Worm (Caenorhabditis elegans) whole organism, L2 larva: Measurements from ENCODE around the gene oac-29.

Experiments
- C34F6.9 ChIP-seq: fragments of 150-350 bp; optimal IDR thresholded peaks from 2 replicates; lab custom pipeline; 2014; ENCODE audit warnings: missing biosample characterization, missing genetic modification characterization
- F13H6.1 ChIP-seq: sonication (generic microtip); optimal IDR thresholded peaks from 2 replicates; lab custom pipeline; 2016; ENCODE audit warnings: missing genetic modification characterization, missing compliant biosample characterization
- R02D3.7 ChIP-seq: fragments of 150-350 bp; optimal IDR thresholded peaks from 2 replicates; lab custom pipeline; 2014; ENCODE audit warnings: missing biosample characterization, missing genetic modification characterization
- Y55F3AM.14 ChIP-seq: fragments of 200-800 bp; sonication (Bioruptor generic); optimal IDR thresholded peaks from 2 replicates; lab custom pipeline; 2018; ENCODE audit warnings: mild to moderate bottlenecking, missing genetic modification characterization, missing compliant biosample characterization
- ZK546.5 ChIP-seq: sonication (generic microtip); optimal IDR thresholded peaks from 2 replicates; lab custom pipeline; 2017; ENCODE audit warnings: missing biosample characterization, missing genetic modification characterization
- alr-1 ChIP-seq: fragments of 150-350 bp; optimal IDR thresholded peaks from 2 replicates; lab custom pipeline; 2014; ENCODE audit warnings: missing biosample characterization, missing genetic modification characterization
- aly-2 ChIP-seq: fragments of 150-350 bp; optimal IDR thresholded peaks from 2 replicates; lab custom pipeline; 2014; ENCODE audit warnings: missing biosample characterization, missing genetic modification characterization
- ama-1 ChIP-seq: fragments of 150-350 bp; optimal IDR thresholded peaks from 2 replicates; lab custom pipeline; 2018; ENCODE audit warnings: inconsistent platforms
- blmp-1 ChIP-seq: sonication (generic microtip); optimal IDR thresholded peaks from 2 replicates; lab custom pipeline; 2017; ENCODE audit warnings: missing genetic modification characterization, mild to moderate bottlenecking, missing compliant biosample characterization, antibody characterized with exemption, moderate library complexity; ENCODE audit not compliant: insufficient read depth
- ceh-82 ChIP-seq: fragments of 150-350 bp; optimal IDR thresholded peaks from 2 replicates; lab custom pipeline; 2014; ENCODE audit warnings: missing biosample characterization, missing genetic modification characterization
- crh-2 ChIP-seq: sonication (generic microtip); optimal IDR thresholded peaks from 2 replicates; lab custom pipeline; 2017; ENCODE audit warnings: missing biosample characterization, missing genetic modification characterization
- dmd-4 ChIP-seq: sonication (generic microtip); optimal IDR thresholded peaks from 2 replicates; lab custom pipeline; 2017; ENCODE audit warnings: missing biosample characterization, missing genetic modification characterization
- egl-27 ChIP-seq: sonication (generic microtip); optimal IDR thresholded peaks from 3 replicates; lab custom pipeline; 2017; ENCODE audit warnings: missing biosample characterization, missing genetic modification reagents, missing genetic modification characterization
- elt-1 ChIP-seq: fragments of 150-350 bp; optimal IDR thresholded peaks from 2 replicates; lab custom pipeline; 2014; ENCODE audit warnings: missing biosample characterization, missing genetic modification characterization
- elt-3 ChIP-seq: sonication (generic microtip); optimal IDR thresholded peaks from 2 replicates; lab custom pipeline; 2017; ENCODE audit warnings: missing biosample characterization, missing genetic modification characterization
- fos-1 ChIP-seq: fragments of 150-350 bp; optimal IDR thresholded peaks from 2 replicates; lab custom pipeline; 2014; ENCODE audit warnings: missing biosample characterization, missing genetic modification characterization
- gmeb-1 ChIP-seq: fragments of 150-350 bp; optimal IDR thresholded peaks from 2 replicates; lab custom pipeline; 2014; ENCODE audit warnings: missing biosample characterization, missing genetic modification characterization
- lin-11 ChIP-seq: fragments of 150-350 bp; sonication (generic microtip); optimal IDR thresholded peaks from 2 replicates; lab custom pipeline; 2014; ENCODE audit warnings: missing biosample characterization, missing genetic modification characterization, inconsistent platforms, mixed read lengths
- lin-13 ChIP-seq: fragments of 150-350 bp; optimal IDR thresholded peaks from 2 replicates; lab custom pipeline; 2014; ENCODE audit warnings: missing biosample characterization, missing genetic modification reagents, missing genetic modification characterization
- lin-39 ChIP-seq: fragments of 150-350 bp; optimal IDR thresholded peaks from 2 replicates; lab custom pipeline; 2014; ENCODE audit warnings: missing biosample characterization, missing genetic modification reagents, missing genetic modification characterization
- lsy-2 ChIP-seq, 2 experiments: fragments of 150-350 bp in 1 of 2; sonication (generic microtip) in 1 of 2; optimal IDR thresholded peaks; 2 replicates each; lab custom pipeline; 2014 to 2017; ENCODE audit warnings: missing biosample characterization in 2 of 2, missing genetic modification characterization in 2 of 2
- mab-5 ChIP-seq: fragments of 150-350 bp; optimal IDR thresholded peaks from 2 replicates; lab custom pipeline; 2014; ENCODE audit warnings: missing biosample characterization, missing genetic modification characterization
- mdl-1 ChIP-seq, 2 experiments: fragments of 150-350 bp in 1 of 2; sonication (generic microtip) in 1 of 2; optimal IDR thresholded peaks; 2 replicates each; lab custom pipeline; 2017; ENCODE audit warnings: missing biosample characterization in 2 of 2, missing genetic modification characterization in 2 of 2
- nhr-10 ChIP-seq: sonication (generic microtip); optimal IDR thresholded peaks from 2 replicates; lab custom pipeline; 2017; ENCODE audit warnings: missing biosample characterization, missing genetic modification characterization
- nhr-11 ChIP-seq: fragments of 150-350 bp; optimal IDR thresholded peaks from 2 replicates; lab custom pipeline; 2014; ENCODE audit warnings: missing biosample characterization, missing genetic modification characterization
- nhr-12 ChIP-seq: fragments of 150-350 bp; optimal IDR thresholded peaks from 2 replicates; lab custom pipeline; 2014; ENCODE audit warnings: missing biosample characterization, missing genetic modification characterization
- nhr-129 ChIP-seq: fragments of 150-350 bp; optimal IDR thresholded peaks from 2 replicates; lab custom pipeline; 2014; ENCODE audit warnings: missing biosample characterization, missing genetic modification characterization
- nhr-21 ChIP-seq: fragments of 150-350 bp; optimal IDR thresholded peaks from 2 replicates; lab custom pipeline; 2014; ENCODE audit warnings: missing biosample characterization, missing genetic modification characterization
- nhr-23 ChIP-seq: fragments of 150-350 bp; optimal IDR thresholded peaks from 2 replicates; lab custom pipeline; 2014; ENCODE audit warnings: missing biosample characterization, missing genetic modification reagents, missing genetic modification characterization
- nhr-237 ChIP-seq: fragments of 150-350 bp; optimal IDR thresholded peaks from 2 replicates; lab custom pipeline; 2014; ENCODE audit warnings: missing biosample characterization, missing genetic modification characterization
- nhr-25 ChIP-seq: fragments of 150-350 bp; sonication (generic microtip); optimal IDR thresholded peaks from 3 replicates; lab custom pipeline; 2014; ENCODE audit warnings: missing biosample characterization, missing genetic modification characterization
- nhr-6 ChIP-seq: fragments of 150-350 bp; optimal IDR thresholded peaks from 2 replicates; lab custom pipeline; 2014; ENCODE audit warnings: missing biosample characterization, missing genetic modification characterization
- nhr-77 ChIP-seq: fragments of 150-350 bp; optimal IDR thresholded peaks from 2 replicates; lab custom pipeline; 2014; ENCODE audit warnings: missing biosample characterization, missing genetic modification characterization
- peb-1 ChIP-seq: fragments of 150-350 bp; optimal IDR thresholded peaks from 2 replicates; lab custom pipeline; 2014; ENCODE audit warnings: missing biosample characterization, missing genetic modification characterization
- sem-4 ChIP-seq: fragments of 150-350 bp; optimal IDR thresholded peaks from 2 replicates; lab custom pipeline; 2014; ENCODE audit warnings: missing biosample characterization, missing genetic modification reagents, missing genetic modification characterization
- skn-1 ChIP-seq: sonication (generic microtip); optimal IDR thresholded peaks from 2 replicates; lab custom pipeline; 2017; ENCODE audit warnings: missing biosample characterization, missing genetic modification characterization
- sma-3 ChIP-seq: sonication (generic microtip); optimal IDR thresholded peaks from 2 replicates; lab custom pipeline; 2016; ENCODE audit warnings: missing genetic modification reagents, missing genetic modification characterization, missing compliant biosample characterization
- sma-9 ChIP-seq, 2 experiments: fragments of 150-350 bp in 1 of 2; sonication (generic microtip) in 1 of 2; optimal IDR thresholded peaks; 2 replicates each; lab custom pipeline; 2014 to 2016; ENCODE audit warnings: missing genetic modification characterization in 2 of 2, mild to moderate bottlenecking in 1 of 2, missing biosample characterization in 1 of 2, missing compliant biosample characterization in 1 of 2, missing genetic modification reagents in 1 of 2, moderate library complexity in 1 of 2
- snpc-4 ChIP-seq: fragments of 150-350 bp; optimal IDR thresholded peaks from 2 replicates; lab custom pipeline; 2014; ENCODE audit warnings: missing biosample characterization, missing genetic modification characterization
- unc-39 ChIP-seq: fragments of 150-350 bp; optimal IDR thresholded peaks from 2 replicates; lab custom pipeline; 2014; ENCODE audit warnings: missing biosample characterization, missing genetic modification characterization
- unc-55 ChIP-seq: fragments of 150-350 bp; sonication (generic microtip); optimal IDR thresholded peaks from 3 replicates; lab custom pipeline; 2014; ENCODE audit warnings: missing biosample characterization, missing genetic modification reagents, missing genetic modification characterization
- unc-62 ChIP-seq: fragments of 150-350 bp; optimal IDR thresholded peaks from 2 replicates; lab custom pipeline; 2014; ENCODE audit warnings: missing biosample characterization, missing genetic modification reagents, missing genetic modification characterization
- zag-1 ChIP-seq: fragments of 150-350 bp; optimal IDR thresholded peaks from 2 replicates; lab custom pipeline; 2014; ENCODE audit warnings: missing biosample characterization, missing genetic modification characterization
- ztf-1 ChIP-seq: fragments of 200-800 bp; sonication (Bioruptor generic); conservative IDR thresholded peaks from 2 replicates; pipeline ENCODE4 v1.3.6; 2022; ENCODE audit warnings: missing genetic modification characterization, missing compliant biosample characterization
- ztf-11 ChIP-seq: sonication (generic microtip); optimal IDR thresholded peaks from 2 replicates; lab custom pipeline; 2017; ENCODE audit warnings: missing biosample characterization, missing genetic modification characterization
- ztf-4 ChIP-seq: fragments of 150-350 bp; optimal IDR thresholded peaks from 2 replicates; lab custom pipeline; 2014; ENCODE audit warnings: missing biosample characterization, missing genetic modification characterization

Gene oac-29

ce11 chrV:8609776-8610529, 25.5 kb downstream of the oac-29 start:
- no peak for TF ChIP-seq gmeb-1 (tag; lab: Kevin White, UChicago)
- peak; percentile 10 for TF ChIP-seq F13H6.1
- TF ChIP-seq fos-1 (tag; lab: Kevin White, UChicago): peak; percentile 7
- no peak for TF ChIP-seq sma-9 (GFP tag; optimal IDR thresholded peaks at IDR 0.05; lab: Kevin White, UChicago)
- TF ChIP-seq sma-9 (tag; optimal IDR thresholded peaks at IDR 0.05; lab: Kevin White, UChicago): no peak
- peak; percentile 17 for TF ChIP-seq unc-55
- TF ChIP-seq sma-3: no peak
- peak; percentile 50 for TF ChIP-seq nhr-21 (tag; lab: Kevin White, UChicago)
- TF ChIP-seq mdl-1 (tag; optimal IDR thresholded peaks at IDR 0.05; lab: Kevin White, UChicago): peak in 1 of 2 experiments; percentile 16
- no peak for TF ChIP-seq nhr-23 (tag; lab: Kevin White, UChicago)
- TF ChIP-seq nhr-129 (tag; lab: Kevin White, UChicago): peak; percentile 45
- no peak for TF ChIP-seq ceh-82 (tag; lab: Kevin White, UChicago)
- TF ChIP-seq, all 48 proteins: peak for 6

ce11 chrV:8608483-8608882, 27.0 kb downstream of the oac-29 start:
- TF ChIP-seq lin-13 (no peak), sma-9 (GFP tag; optimal IDR thresholded peaks at IDR 0.05; lab: Kevin White, UChicago) (no peak), sma-9 (tag; optimal IDR thresholded peaks at IDR 0.05; lab: Kevin White, UChicago) (no peak), egl-27 (no peak)

- TF ChIP-seq lin-39 (no peak), egl-27 (no peak), crh-2 (tag; lab: Kevin White, UChicago) (peak; percentile 27), sem-4 (tag; lab: Kevin White, UChicago) (peak; percentile 17), lin-13 (no peak), mab-5 (tag; lab: Kevin White, UChicago) (no peak), ZK546.5 (no peak), aly-2 (no peak), nhr-25 (tag; lab: Kevin White, UChicago) (peak; percentile 82), mdl-1 (tag; optimal IDR thresholded peaks at IDR 0.05; lab: Kevin White, UChicago) (no peak), unc-62 (GFP tag; lab: Kevin White, UChicago) (no peak), unc-55 (no peak), R02D3.7 (no peak), ztf-4 (peak; percentile 41), gmeb-1 (tag; lab: Kevin White, UChicago) (peak; percentile 26), lin-11 (tag; lab: Kevin White, UChicago) (no peak), sma-9 (GFP tag; optimal IDR thresholded peaks at IDR 0.05; lab: Kevin White, UChicago) (peak; percentile 67), sma-9 (tag; optimal IDR thresholded peaks at IDR 0.05; lab: Kevin White, UChicago) (no peak), lsy-2 (tag; optimal IDR thresholded peaks at IDR 0.05; lab: Kevin White, UChicago) (no peak), ztf-11 (no peak), blmp-1 (tag; lab: Kevin White, UChicago) (peak; percentile 22), alr-1 (tag; lab: Kevin White, UChicago) (no peak), dmd-4 (tag; lab: Kevin White, UChicago) (no peak), nhr-11 (no peak), ceh-82 (tag; lab: Kevin White, UChicago) (no peak), fos-1 (tag; lab: Kevin White, UChicago) (peak; percentile 50), elt-3 (tag; lab: Kevin White, UChicago) (no peak), skn-1 (tag; lab: Kevin White, UChicago) (no peak), nhr-129 (tag; lab: Kevin White, UChicago) (no peak), ama-1 (lab: Kevin White, UChicago) (no peak), nhr-237 (tag; lab: Kevin White, UChicago) (no peak), elt-1 (tag; lab: Kevin White, UChicago) (no peak), nhr-10 (tag; lab: Kevin White, UChicago) (no peak), peb-1 (no peak), nhr-23 (tag; lab: Kevin White, UChicago) (no peak), ztf-1 (no peak), nhr-21 (tag; lab: Kevin White, UChicago) (peak; percentile 49), nhr-6 (tag; lab: Kevin White, UChicago) (no peak), snpc-4 (tag; lab: Kevin White, UChicago) (no peak), C34F6.9 (peak; percentile 22), nhr-12 (no peak), sma-3 (peak; percentile 39), Y55F3AM.14 (GFP tag; lab: Kevin White, UChicago) (no peak), F13H6.1 (no peak), unc-39 (tag; lab: Kevin White, UChicago) (no peak), zag-1 (no peak), nhr-77 (tag; lab: Kevin White, UChicago) (no peak)
These were observed 28.1 kb downstream of the oac-29 start, which contains the start of gene smk-1 for ce11 chrV:8607353-8607850. Gene smk-1, plus strand, starts transcription at chrV:8607800.
